Worm (Caenorhabditis elegans) whole organism, young adult: ENCODE measurements around the gene ztf-1.

ENCODE experiments used
- B0261.1 ChIP-seq: sonication (generic microtip); optimal IDR thresholded peaks from 2 replicates; lab custom pipeline; 2016; ENCODE audit warnings: mild to moderate bottlenecking, missing genetic modification characterization, moderate library complexity, missing compliant biosample characterization
- F10E7.11 ChIP-seq: sonication (generic microtip); optimal IDR thresholded peaks from 2 replicates; lab custom pipeline; 2017; ENCODE audit warnings: mild to moderate bottlenecking, missing genetic modification characterization, moderate library complexity, missing compliant biosample characterization
- K11D2.4 ChIP-seq: fragments of 200-800 bp; sonication (Bioruptor generic); IDR thresholded peaks from 2 replicates; pipeline ENCODE4 v1.3.6; 2022; ENCODE audit warnings: missing genetic modification reagents, missing genetic modification characterization, missing compliant biosample characterization
- ama-1 ChIP-seq, 3 experiments: fragments of 150-350 bp in 1 of 3; sonication (generic microtip) in 2 of 3; optimal IDR thresholded peaks; 2 replicates each; lab custom pipeline; 2014 to 2018; ENCODE audit warnings: missing biosample characterization in 2 of 3, missing genetic modification characterization in 2 of 3, missing genetic modification reagents in 2 of 3
- egrh-3 ChIP-seq: fragments of 200-800 bp; sonication (Bioruptor generic); IDR thresholded peaks from 2 replicates; pipeline ENCODE4 v1.3.6; 2022; ENCODE audit warnings: missing genetic modification reagents, missing genetic modification characterization, missing compliant biosample characterization
- ekl-4 ChIP-seq: fragments of 200-800 bp; sonication (Bioruptor generic); IDR thresholded peaks from 2 replicates; pipeline ENCODE4 v1.3.6; 2022; ENCODE audit warnings: missing genetic modification reagents, missing genetic modification characterization, missing compliant biosample characterization
- mxl-1 ChIP-seq: sonication (generic microtip); optimal IDR thresholded peaks from 2 replicates; lab custom pipeline; 2016; ENCODE audit warnings: missing genetic modification characterization, missing compliant biosample characterization
- nfya-1 ChIP-seq: sonication (generic microtip); optimal IDR thresholded peaks from 2 replicates; lab custom pipeline; 2017; ENCODE audit warnings: antibody characterized with exemption, missing compliant biosample characterization, missing genetic modification characterization, borderline replicate concordance; ENCODE audit not compliant: insufficient read depth
- nhr-120 ChIP-seq: fragments of 200-800 bp; sonication (Bioruptor generic); IDR thresholded peaks from 2 replicates; pipeline ENCODE4 v1.3.6; 2022; ENCODE audit warnings: missing genetic modification characterization, missing compliant biosample characterization
- pha-4 ChIP-seq: fragments of 150-350 bp; sonication (generic microtip); optimal IDR thresholded peaks from 2 replicates; lab custom pipeline; 2014; ENCODE audit warnings: missing biosample characterization, missing genetic modification reagents, missing genetic modification characterization
- zim-3 ChIP-seq: sonication (generic microtip); optimal IDR thresholded peaks from 2 replicates; lab custom pipeline; 2017; ENCODE audit warnings: mild to moderate bottlenecking, missing genetic modification characterization, moderate library complexity, missing compliant biosample characterization

DNA sequence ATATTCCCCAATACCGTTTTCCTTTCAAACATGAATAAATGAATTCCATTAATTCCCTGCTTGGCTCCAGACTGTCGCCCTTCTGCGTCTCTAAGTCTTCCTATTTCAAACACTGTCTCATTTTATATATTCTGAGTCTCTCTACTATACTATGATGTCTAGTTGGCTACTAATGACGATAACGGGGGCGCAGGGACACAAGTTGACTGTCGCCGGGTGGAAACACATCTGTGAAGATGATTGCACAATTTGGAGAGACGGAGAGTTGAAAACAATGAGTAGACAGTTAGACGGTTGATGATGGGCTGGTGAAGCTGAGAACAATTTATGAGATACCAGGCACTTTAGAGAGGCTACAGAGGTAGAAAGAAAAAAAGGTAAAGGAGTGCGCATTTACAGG, 42.7 kb downstream of the ztf-1 start, which contains the start of gene sma-2:
- TF ChIP-seq K11D2.4 (GFP tag; lab: Robert Waterston, UW) (no peak), nfya-1 (tag; lab: Kevin White, UChicago) (no peak), egrh-3 (no peak), zim-3 (tag; lab: Kevin White, UChicago) (no peak), ama-1 (optimal IDR thresholded peaks at IDR 0.05; lab: Kevin White, UChicago) (no peak), ama-1 (GFP tag; optimal IDR thresholded peaks at IDR 0.05; lab: Kevin White, UChicago) (no peak), mxl-1 (tag; lab: Kevin White, UChicago) (no peak), pha-4 (tag; lab: Kevin White, UChicago) (peak; percentile 29), B0261.1 (tag; lab: Kevin White, UChicago) (no peak), F10E7.11 (tag; lab: Kevin White, UChicago) (no peak), nhr-120 (GFP tag; lab: Robert Waterston, UW) (no peak), ekl-4 (GFP tag; lab: Robert Waterston, UW) (no peak)
